Worm (Caenorhabditis elegans) whole organism, dauer: ENCODE measurements around the gene Y116A8C.467.
"Not testable (repeated sequence)": the region's sequence is repeated elsewhere in the genome, so short reads cannot be mapped to it uniquely, and the experiment has no call there.

ENCODE experiments used
- unc-62 ChIP-seq: sonication (generic microtip); optimal IDR thresholded peaks from 2 replicates; lab custom pipeline; 2017; ENCODE audit warnings: missing biosample characterization, missing genetic modification reagents, missing genetic modification characterization

Y116A8C.467 gene

ce11 chrIV:17063700-17064099 is at the start of gene Y116A8C.467:
TSS of gene Y116A8C.467 (minus strand) at chrIV:17063800.
- not testable (repeated sequence) for TF ChIP-seq unc-62

ce11 chrIV:17111813-17112212 is 48.2 kb upstream of the Y116A8C.467 start, which contains the start of gene Y116A8C.33:
TSS of gene Y116A8C.33 (plus strand) at chrIV:17112113.
- no peak for TF ChIP-seq unc-62

ce11 chrIV:17110882-17111281 is 47.3 kb upstream of the Y116A8C.467 start, which contains the start of gene sfa-1:
TSS of gene sfa-1 (minus strand) at chrIV:17110982.
- TF ChIP-seq unc-62: no peak

DNA sequence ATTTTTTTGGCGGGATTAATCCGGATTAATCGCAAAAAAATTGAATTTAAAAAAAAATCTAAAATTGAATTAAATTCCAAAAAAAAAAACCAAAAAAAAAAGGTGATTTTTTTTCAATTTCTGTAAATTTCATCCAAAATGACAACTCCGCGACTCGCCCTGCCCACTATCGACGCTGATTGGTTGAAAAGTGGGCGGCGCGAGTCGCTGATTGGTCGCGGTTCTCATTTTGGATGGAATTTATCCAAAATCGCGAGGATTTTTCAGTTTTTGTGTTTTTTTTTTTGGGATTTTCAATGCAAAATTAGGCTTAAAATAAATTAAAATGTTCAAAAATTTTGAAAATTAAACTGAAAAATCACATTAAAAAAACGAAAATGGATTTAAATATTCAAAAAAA is 45.8 kb upstream of the Y116A8C.467 start:
- no peak for TF ChIP-seq unc-62

DNA sequence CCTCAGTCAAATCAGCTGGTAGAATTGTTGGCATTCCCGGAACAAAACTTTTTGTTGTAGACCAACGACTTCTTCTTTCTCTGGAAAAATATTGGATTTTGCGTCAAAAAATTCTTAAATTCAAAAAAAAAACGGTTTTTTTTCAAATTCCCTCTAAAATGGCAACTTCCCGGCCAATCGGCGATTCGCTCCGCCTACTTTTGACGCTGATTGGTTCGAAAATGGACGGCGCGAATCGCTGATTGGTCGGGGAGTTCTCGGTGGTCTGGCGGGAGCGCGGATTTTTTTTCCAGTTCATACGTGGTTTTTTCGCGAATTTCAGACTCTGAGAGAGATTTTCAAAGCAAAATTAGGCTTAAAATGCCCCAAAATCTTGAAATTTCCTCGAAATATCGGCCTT is 45.2 kb upstream of the Y116A8C.467 start:
- no peak for TF ChIP-seq unc-62

DNA sequence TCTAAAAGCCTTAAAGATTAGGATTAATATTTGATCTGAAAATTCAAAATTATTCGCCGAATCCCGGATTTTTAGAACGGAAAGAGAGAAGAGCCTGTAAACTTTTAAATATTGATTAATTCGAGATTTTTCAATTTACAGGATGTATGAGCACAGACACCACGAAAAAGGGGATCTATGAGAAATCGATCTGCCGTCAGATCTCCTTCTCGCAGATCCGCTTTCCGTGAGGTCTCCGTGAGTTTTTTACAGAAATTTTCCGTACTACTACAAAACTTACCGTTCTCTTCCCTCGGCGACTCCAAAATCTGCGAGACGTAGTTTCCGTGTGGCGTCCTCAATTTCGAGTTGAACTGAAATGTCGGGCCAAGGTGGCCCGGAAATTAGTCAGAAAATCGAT is 44.6 kb upstream of the Y116A8C.467 start:
- no peak for TF ChIP-seq unc-62

ce11 chrIV:17105578-17105977 is 42.0 kb upstream of the Y116A8C.467 start:
- no peak for TF ChIP-seq unc-62

DNA sequence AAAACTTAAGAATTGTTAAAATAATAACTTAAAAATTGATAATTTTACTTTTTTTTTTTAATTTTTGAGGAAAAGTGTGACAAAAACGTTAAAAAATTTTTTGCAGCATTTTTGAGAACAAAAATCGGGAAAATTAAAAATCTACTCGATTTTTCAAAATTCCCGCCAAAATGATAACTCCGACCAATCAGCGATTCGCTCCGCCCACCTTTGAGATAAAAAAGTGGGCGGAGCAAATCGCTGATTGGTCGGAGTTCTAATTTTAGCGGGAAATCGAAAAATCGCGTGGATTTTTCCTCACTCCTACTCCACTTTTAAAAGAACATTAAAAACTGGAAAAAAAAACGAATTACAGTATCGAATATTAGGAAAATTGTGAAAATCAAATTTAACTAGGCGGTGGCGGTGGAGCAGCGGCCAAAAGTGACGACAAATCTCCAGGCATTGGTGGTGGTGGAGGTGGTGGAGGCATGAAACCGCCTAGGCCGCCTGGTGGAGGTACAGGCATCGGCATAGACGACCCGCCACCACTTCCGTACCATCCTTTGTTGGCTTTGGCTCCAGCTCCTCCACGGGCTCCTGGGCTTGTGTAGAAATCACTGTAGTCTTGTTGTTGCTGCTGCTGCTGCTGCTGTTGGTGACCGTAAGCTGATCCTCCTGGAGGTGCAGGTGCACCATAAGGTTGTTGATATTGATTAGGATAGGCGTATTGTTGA is 40.7 kb upstream of the Y116A8C.467 start:
- no peak for TF ChIP-seq unc-62

DNA sequence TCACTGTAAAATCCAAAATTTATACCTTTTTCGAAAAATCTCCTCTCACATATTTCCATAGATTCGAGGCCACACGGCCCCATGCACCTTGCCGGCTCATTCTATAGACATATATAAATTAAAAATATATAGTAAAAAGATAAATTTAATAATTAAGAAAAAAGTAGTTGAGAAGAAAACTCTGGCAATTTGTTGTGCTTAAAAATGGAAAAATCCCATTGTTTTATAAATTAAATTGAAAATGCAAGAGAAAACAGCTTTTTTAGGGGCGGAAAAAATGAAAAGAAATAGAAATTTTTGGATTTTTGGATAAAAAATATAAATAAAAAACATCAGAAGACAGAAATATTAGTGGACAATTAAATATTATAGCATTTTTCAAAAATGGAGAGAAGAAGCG is 40.0 kb upstream of the Y116A8C.467 start, which contains the start of gene Y116A8C.30:
Gene Y116A8C.30 (minus strand): TSS at position 101 of the 400 bp plus-strand sequence.
- no peak for TF ChIP-seq unc-62

DNA sequence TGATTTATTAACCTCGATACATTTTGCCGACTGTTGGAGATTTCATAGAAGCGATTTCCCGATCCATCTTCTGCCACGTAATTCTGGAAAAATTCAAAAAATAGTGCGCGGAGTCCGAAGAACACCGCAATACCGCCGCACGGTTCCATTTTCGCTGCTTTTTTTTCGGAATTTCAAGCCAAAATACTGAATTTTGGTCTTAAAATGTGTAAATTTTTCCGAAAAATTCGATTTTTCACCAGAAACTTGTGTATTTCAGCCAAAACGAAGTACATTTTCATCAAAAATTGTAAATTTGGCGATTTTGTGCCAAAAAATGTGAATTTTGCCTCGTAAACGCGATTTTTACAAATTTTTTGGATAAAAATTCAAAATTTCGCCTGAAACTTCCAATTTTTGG is 39.5 kb upstream of the Y116A8C.467 start:
- no peak for TF ChIP-seq unc-62

ce11 chrIV:17100628-17101338 is 37.2 kb upstream of the Y116A8C.467 start:
- TF ChIP-seq unc-62: no peak

- no peak for TF ChIP-seq unc-62
These were observed 36.5 kb upstream of the Y116A8C.467 start, which contains the start of gene bca-2 for ce11 chrIV:17100148-17100547. TSS of gene bca-2 (minus strand) at chrIV:17100248.

DNA sequence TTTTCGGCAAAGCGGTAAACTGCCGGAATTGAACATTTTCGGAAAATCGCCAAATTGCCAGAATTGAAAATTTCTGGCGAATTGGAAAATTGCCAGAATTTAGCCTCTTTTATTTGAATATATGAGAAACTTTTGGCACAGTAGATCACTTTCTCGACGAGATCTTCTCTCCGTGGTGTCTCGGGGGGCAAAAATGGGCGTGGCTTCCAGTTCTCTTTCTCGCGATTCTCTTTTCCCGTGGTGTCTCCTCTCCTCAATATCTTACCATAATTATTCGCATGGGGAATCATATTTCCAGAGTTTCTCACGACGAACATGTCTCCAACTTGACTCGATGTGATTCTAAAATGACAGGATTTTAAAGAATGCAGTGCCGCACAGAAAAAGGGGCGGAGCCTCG is 35.5 kb upstream of the Y116A8C.467 start:
- TF ChIP-seq unc-62: no peak

DNA sequence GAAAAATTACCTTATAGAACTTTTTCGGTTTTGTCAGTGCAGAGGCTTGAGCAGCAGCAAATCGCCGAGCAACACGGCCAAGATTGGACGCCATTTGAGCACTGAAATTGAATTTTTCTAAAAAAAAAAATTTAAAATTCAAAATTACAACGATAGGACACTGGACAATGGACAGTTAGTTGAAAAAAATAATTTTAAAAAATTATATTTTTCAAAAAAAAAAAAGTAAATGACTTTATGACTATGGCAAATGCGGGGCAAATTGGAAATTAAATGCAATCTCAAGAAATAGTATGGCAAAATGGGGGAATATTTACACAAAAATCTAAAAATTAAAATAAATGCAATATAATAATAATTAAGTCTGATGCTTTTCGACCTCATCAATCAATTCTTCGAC is 32.6 kb upstream of the Y116A8C.467 start, which contains the start of gene Y116A8C.27:
Gene Y116A8C.27 (minus strand): TSS at position 101 of the 400 bp plus-strand sequence.
- TF ChIP-seq unc-62: no peak

- TF ChIP-seq unc-62: no peak
These were observed 30.1 kb upstream of the Y116A8C.467 start, which contains the start of gene Y116A8C.29 for ce11 chrIV:17093701-17094100. TSS of gene Y116A8C.29 (plus strand) at chrIV:17094028.

ce11 chrIV:17088849-17089248 is 25.2 kb upstream of the Y116A8C.467 start, which contains the start of gene Y116A8C.43:
TSS of gene Y116A8C.43 (plus strand) at chrIV:17088851.
- TF ChIP-seq unc-62: no peak

ce11 chrIV:17087384-17088099 is 23.9 kb upstream of the Y116A8C.467 start, which contains the start of the genes snx-13 and snr-1:
TSS of gene snx-13 (minus strand) at chrIV:17087438.
TSS of gene snr-1 (plus strand) at chrIV:17088049.
- no peak for TF ChIP-seq unc-62
